Worm (Caenorhabditis elegans): ENCODE results near the gene C27F2.9.

Gene C27F2.9

DNA sequence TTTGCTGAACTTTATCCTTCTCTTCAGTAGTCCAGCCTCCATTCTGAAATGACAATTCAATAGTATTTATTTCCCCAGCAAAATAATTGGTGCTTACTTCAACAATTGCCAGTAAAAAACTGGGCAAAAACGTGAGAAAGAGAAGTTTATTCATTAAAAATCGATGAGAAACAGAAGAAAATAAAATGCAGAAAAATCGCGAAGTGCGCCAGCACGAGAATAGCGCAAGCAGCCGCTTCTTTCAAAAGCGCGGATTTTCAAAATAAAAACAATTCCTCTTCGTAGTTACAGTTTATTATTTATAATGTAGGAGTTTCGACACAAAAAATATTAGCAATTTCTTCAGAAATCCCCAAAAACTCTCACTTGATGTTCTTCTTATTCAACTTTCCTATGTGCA is at the start of gene C27F2.9:
Gene C27F2.9 (minus strand): TSS at position 159 of the 400 bp plus-strand sequence.
- TF ChIP-seq sup-37 (GFP tag; optimal IDR thresholded peaks at IDR 0.05) (peak; percentile 81), ces-1 (GFP tag; optimal IDR thresholded peaks at IDR 0.05) (no peak), nhr-76 (tag; optimal IDR thresholded peaks at IDR 0.05) (no peak), mdl-1 (tag; optimal IDR thresholded peaks at IDR 0.05) (peak in 1 of 2 experiments; percentile 71), fkh-4 (tag; optimal IDR thresholded peaks at IDR 0.05; ENCODE audit: borderline replicate concordance) (peak; percentile 44), nhr-19 (GFP tag; conservative IDR thresholded peaks at IDR 0.05) (peak; percentile 91), aly-2 (tag; optimal IDR thresholded peaks at IDR 0.05) (peak; percentile 85), lin-15B (tag; optimal IDR thresholded peaks at IDR 0.05) (peak; percentile 75), snu-23 (GFP tag; optimal IDR thresholded peaks at IDR 0.05) (peak; percentile 94), tbx-2 (tag; optimal IDR thresholded peaks at IDR 0.05) (peak; percentile 93), pax-3 (tag; optimal IDR thresholded peaks at IDR 0.05) (peak; percentile 78), mep-1 (tag; optimal IDR thresholded peaks at IDR 0.05) (peak; percentile 95), mab-9 (GFP tag; IDR thresholded peaks at IDR 0.05) (peak; percentile 84), dsc-1 (tag; optimal IDR thresholded peaks at IDR 0.05) (peak; percentile 94), Y116A8C.19 (tag; optimal IDR thresholded peaks at IDR 0.05; ENCODE audit: borderline replicate concordance) (no peak), nhr-237 (tag; optimal IDR thresholded peaks at IDR 0.05) (peak; percentile 84), nhr-84 (tag; optimal IDR thresholded peaks at IDR 0.05) (no peak), C04F5.9 (tag; optimal IDR thresholded peaks at IDR 0.05) (peak; percentile 87), nhr-85 (tag) (peak; percentile 93), efl-3 (GFP tag; optimal IDR thresholded peaks at IDR 0.05) (peak; percentile 19), ceh-63 (GFP tag; optimal IDR thresholded peaks at IDR 0.05) (no peak), sox-4 (tag; optimal IDR thresholded peaks at IDR 0.05) (peak; percentile 82), ceh-90 (tag; optimal IDR thresholded peaks at IDR 0.05) (peak; percentile 63), unc-130 (tag; optimal IDR thresholded peaks at IDR 0.05) (peak; percentile 81), pag-3 (tag; optimal IDR thresholded peaks at IDR 0.05; ENCODE audit: borderline replicate concordance, insufficient read depth) (peak; percentile 67), ceh-8 (GFP tag; optimal IDR thresholded peaks at IDR 0.05) (peak; percentile 84), alr-1 (tag; optimal IDR thresholded peaks at IDR 0.05; ENCODE audit: borderline replicate concordance) (no peak), hlh-4 (tag; optimal IDR thresholded peaks at IDR 0.05) (no peak), tlp-1 (tag; optimal IDR thresholded peaks at IDR 0.05) (no peak), ets-5 (GFP tag; IDR thresholded peaks at IDR 0.05) (no peak), nhr-47 (tag; optimal IDR thresholded peaks at IDR 0.05) (peak; percentile 95), nhr-20 (tag; optimal IDR thresholded peaks at IDR 0.05) (peak; percentile 91), lin-14 (GFP tag; optimal IDR thresholded peaks at IDR 0.05) (peak; percentile 88), zip-4 (GFP tag; optimal IDR thresholded peaks at IDR 0.05) (peak; percentile 72), mef-2 (tag; optimal IDR thresholded peaks at IDR 0.05) (peak; percentile 5), nhr-90 (tag; optimal IDR thresholded peaks at IDR 0.05; ENCODE audit: poor library complexity) (peak; percentile 94), zag-1 (tag; optimal IDR thresholded peaks at IDR 0.05) (peak; percentile 18), egl-27 (tag; optimal IDR thresholded peaks at IDR 0.05) (no peak), xbp-1 (tag; optimal IDR thresholded peaks at IDR 0.05) (peak; percentile 93), F16B12.6 (tag; optimal IDR thresholded peaks at IDR 0.05) (peak; percentile 75), C16A3.4 (tag; optimal IDR thresholded peaks at IDR 0.05) (peak; percentile 92), ceh-88 (GFP tag; IDR thresholded peaks at IDR 0.05) (peak; percentile 57; the same call in 1 of the 2 replicates), ztf-4 (tag; optimal IDR thresholded peaks at IDR 0.05) (peak; percentile 61), efl-1 (optimal IDR thresholded peaks at IDR 0.05) (peak; percentile 98 to 99), efl-1 (GFP tag; optimal IDR thresholded peaks at IDR 0.05 in 1 of 2) (peak; percentile 99 to 100), skn-1 (tag; optimal IDR thresholded peaks at IDR 0.05) (peak; percentile 91), nhr-77 (tag; optimal IDR thresholded peaks at IDR 0.05) (peak; percentile 72), elt-3 (tag; optimal IDR thresholded peaks at IDR 0.05) (peak in 4 of 6 experiments; percentile 3 to 87 (median 56)), unc-30 (tag; optimal IDR thresholded peaks at IDR 0.05) (no peak), hlh-17 (GFP tag; optimal IDR thresholded peaks at IDR 0.05; ENCODE audit: borderline replicate concordance) (no peak), C34B4.2 (tag; optimal IDR thresholded peaks at IDR 0.05) (peak; percentile 36), fkh-8 (tag; optimal IDR thresholded peaks at IDR 0.05) (peak; percentile 84), ztf-11 (tag; optimal IDR thresholded peaks at IDR 0.05) (peak in 1 of 2 experiments; percentile 83)
